Worm (Caenorhabditis elegans) whole organism, mixed stage, embryonic: ENCODE data around the gene W05B10.6.

Experiments used
- blmp-1 ChIP-seq: fragments of 150-350 bp; optimal IDR thresholded peaks from 2 replicates; lab custom pipeline; 2014; ENCODE audit warnings: missing biosample characterization, missing genetic modification characterization
- ceh-43 ChIP-seq: fragments of 200-800 bp; sonication (Bioruptor generic); optimal IDR thresholded peaks from 2 replicates; lab custom pipeline; 2018; ENCODE audit warnings: mild to moderate bottlenecking, missing genetic modification characterization, moderate library complexity, missing compliant biosample characterization
- elt-1 ChIP-seq: sonication (generic microtip); optimal IDR thresholded peaks from 2 replicates; lab custom pipeline; 2017; ENCODE audit warnings: missing genetic modification characterization, mild to moderate bottlenecking, missing compliant biosample characterization, antibody characterized with exemption, moderate library complexity, borderline replicate concordance; ENCODE audit not compliant: insufficient read depth
- lsy-2 ChIP-seq: fragments of 150-350 bp; optimal IDR thresholded peaks from 2 replicates; lab custom pipeline; 2014; ENCODE audit warnings: missing biosample characterization, missing genetic modification characterization
- mep-1 ChIP-seq: fragments of 150-350 bp; optimal IDR thresholded peaks from 2 replicates; lab custom pipeline; 2017; ENCODE audit warnings: missing biosample characterization, missing genetic modification reagents, missing genetic modification characterization, inconsistent platforms
- nhr-237 ChIP-seq: fragments of 150-350 bp; optimal IDR thresholded peaks from 2 replicates; lab custom pipeline; 2014; ENCODE audit warnings: missing biosample characterization, missing genetic modification characterization
- nhr-76 ChIP-seq: sonication (generic microtip); optimal IDR thresholded peaks from 2 replicates; lab custom pipeline; 2017; ENCODE audit warnings: missing biosample characterization, missing genetic modification characterization
- pha-4 ChIP-seq: fragments of 150-350 bp; optimal IDR thresholded peaks from 2 replicates; lab custom pipeline; 2018; ENCODE audit warnings: missing biosample characterization, missing genetic modification reagents, missing genetic modification characterization
- snpc-4 ChIP-seq: fragments of 150-350 bp; optimal IDR thresholded peaks from 2 replicates; lab custom pipeline; 2014; ENCODE audit warnings: missing biosample characterization, missing genetic modification characterization
- sptf-1 ChIP-seq: sonication (generic microtip); optimal IDR thresholded peaks from 2 replicates; lab custom pipeline; 2017; ENCODE audit warnings: mild to moderate bottlenecking, missing genetic modification characterization, moderate library complexity, missing compliant biosample characterization
- tbx-8 ChIP-seq: fragments of 200-800 bp; sonication (Bioruptor generic); optimal IDR thresholded peaks from 2 replicates; lab custom pipeline; 2018; ENCODE audit warnings: mild to moderate bottlenecking, missing genetic modification characterization, moderate library complexity, missing compliant biosample characterization
- unc-62 ChIP-seq: fragments of 150-350 bp; optimal IDR thresholded peaks from 2 replicates; lab custom pipeline; 2014; ENCODE audit warnings: missing biosample characterization, missing genetic modification reagents, missing genetic modification characterization

- TF ChIP-seq sptf-1 (tag; lab: Kevin White, UChicago), result no peak
- TF ChIP-seq nhr-237, result no peak
- TF ChIP-seq pha-4, result no peak
- TF ChIP-seq lsy-2 (tag; lab: Kevin White, UChicago), result no peak
- TF ChIP-seq snpc-4 (tag; lab: Kevin White, UChicago), result no peak
- TF ChIP-seq ceh-43, result no peak
- no peak for TF ChIP-seq tbx-8
- TF ChIP-seq blmp-1 (tag; lab: Kevin White, UChicago), result no peak
- TF ChIP-seq nhr-76 (tag; lab: Kevin White, UChicago), result no peak
- no peak for TF ChIP-seq unc-62 (GFP tag; lab: Kevin White, UChicago)
- no peak for TF ChIP-seq mep-1 (tag; lab: Kevin White, UChicago)
- TF ChIP-seq elt-1 (tag; lab: Kevin White, UChicago), result no peak
These were observed 45.9 kb downstream of the W05B10.6 start, which contains the start of gene cyc-2.2 for ce11 chrV:12612118-12612517.
